Fruit fly (Drosophila melanogaster) whole organism, wandering third instar larva: ENCODE measurements around the gene alpha-Man-Ia.

Source experiments
- CG9705 ChIP-seq: fragments of 200-800 bp; sonication (Bioruptor generic); optimal IDR thresholded peaks from 2 replicates; lab custom pipeline; 2018; ENCODE audit warnings: missing biosample characterization, mild to moderate bottlenecking, missing genetic modification characterization
- CrebA ChIP-seq: fragments of 200-800 bp; sonication (Bioruptor generic); optimal IDR thresholded peaks from 2 replicates; lab custom pipeline; 2016; ENCODE audit warnings: missing biosample characterization, mild to moderate bottlenecking, missing genetic modification characterization, borderline replicate concordance
- Dif ChIP-seq: fragments of 200-275, 200-300 bp; sonication (Bioruptor generic); optimal IDR thresholded peaks from 2 replicates; lab custom pipeline; 2018; ENCODE audit warnings: missing biosample characterization, missing genetic modification characterization; ENCODE audit not compliant: partially characterized antibody
- Myc ChIP-seq: fragments of >200 bp; optimal IDR thresholded peaks from 2 replicates; lab custom pipeline; 2017
- OdsH ChIP-seq: fragments of 200-800 bp; sonication (Bioruptor generic); optimal IDR thresholded peaks from 2 replicates; lab custom pipeline; 2016; ENCODE audit warnings: missing biosample characterization, mild to moderate bottlenecking, missing genetic modification characterization
- pan ChIP-seq: fragments of >200 bp; optimal IDR thresholded peaks from 2 replicates; lab custom pipeline; 2017
- psq ChIP-seq: fragments of 200-800 bp; sonication (Bioruptor generic); optimal IDR thresholded peaks from 3 replicates; lab custom pipeline; 2017; ENCODE audit warnings: missing biosample characterization, mild to moderate bottlenecking, missing genetic modification characterization, moderate library complexity
- usp ChIP-seq: fragments of >200 bp; optimal IDR thresholded peaks from 2 replicates; lab custom pipeline; 2017; ENCODE audit warnings: missing biosample characterization, missing genetic modification characterization

- TF ChIP-seq OdsH (GFP tag; lab: Kevin White, UChicago) (no peak), pan (lab: Kevin White, UChicago) (no peak), CrebA (GFP tag; lab: Kevin White, UChicago) (no peak), usp (GFP tag; lab: Kevin White, UChicago) (no peak), Myc (lab: Kevin White, UChicago) (no peak), Dif (GFP tag; lab: Kevin White, UChicago) (no peak), CG9705 (GFP tag; lab: Kevin White, UChicago) (no peak), psq (GFP tag; lab: Kevin White, UChicago) (no peak)
These were observed 49.5 kb upstream of the alpha-Man-Ia start, which contains the start of the genes CG32686 and CG2898 for dm6 chrX:10375216-10375615.
